Worm (Caenorhabditis elegans): ENCODE measurements around the gene cyb-2.1.
"Not testable (repeated sequence)": the region's sequence is repeated elsewhere in the genome, so short reads cannot be mapped to it uniquely, and the experiment has no call there.

Gene cyb-2.1

DNA sequence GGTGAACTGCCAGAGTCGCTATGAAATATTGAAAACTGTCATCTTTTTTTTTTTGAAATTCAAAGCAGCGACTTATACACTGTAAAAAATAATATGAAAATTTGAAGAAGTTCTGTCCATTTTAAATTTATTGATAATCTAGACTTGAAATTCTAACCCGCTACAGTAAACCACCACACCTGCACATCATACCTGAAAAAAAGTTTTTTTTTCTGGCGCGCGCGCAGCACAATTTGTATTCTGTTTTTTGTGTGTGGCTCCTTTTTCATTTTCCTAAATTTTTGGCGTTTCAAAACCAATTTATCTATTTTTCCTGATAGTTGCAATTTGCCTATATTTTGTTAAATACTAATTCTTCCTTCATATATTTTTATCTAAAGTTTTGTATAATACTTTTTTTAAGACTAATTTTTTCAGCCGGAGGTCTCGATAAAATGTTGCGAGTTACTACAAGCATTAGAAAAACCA, at the start of gene cyb-2.1:
Gene cyb-2.1, plus strand, starts transcription at position 418 of the 468 bp plus-strand sequence.
- TF ChIP-seq sea-1 (GFP tag; conservative IDR thresholded peaks at IDR 0.05) (no peak), hmbx-1 (tag; optimal IDR thresholded peaks at IDR 0.05) (no peak), flt-1 (GFP tag; IDR thresholded peaks at IDR 0.05) (no peak), ets-7 (tag; optimal IDR thresholded peaks at IDR 0.05) (no peak), pes-1 (GFP tag; IDR thresholded peaks at IDR 0.05) (no peak), hnd-1 (tag; optimal IDR thresholded peaks at IDR 0.05) (no peak), ama-1 (optimal IDR thresholded peaks at IDR 0.05) (no peak), aly-1 (tag; optimal IDR thresholded peaks at IDR 0.05) (no peak), ceh-13 (GFP tag; optimal IDR thresholded peaks at IDR 0.05) (no peak), ceh-36 (tag; optimal IDR thresholded peaks at IDR 0.05) (no peak), hmg-4 (GFP tag; optimal IDR thresholded peaks at IDR 0.05) (no peak), tbx-37 (GFP tag; conservative IDR thresholded peaks at IDR 0.05) (no peak), tra-4 (tag; optimal IDR thresholded peaks at IDR 0.05) (no peak), scrt-1 (GFP tag; IDR thresholded peaks at IDR 0.05) (no peak), F13C5.2 (tag; optimal IDR thresholded peaks at IDR 0.05) (no peak), B0310.2 (tag; optimal IDR thresholded peaks at IDR 0.05) (no peak), tbx-11 (GFP tag; IDR thresholded peaks at IDR 0.05) (no peak)

DNA sequence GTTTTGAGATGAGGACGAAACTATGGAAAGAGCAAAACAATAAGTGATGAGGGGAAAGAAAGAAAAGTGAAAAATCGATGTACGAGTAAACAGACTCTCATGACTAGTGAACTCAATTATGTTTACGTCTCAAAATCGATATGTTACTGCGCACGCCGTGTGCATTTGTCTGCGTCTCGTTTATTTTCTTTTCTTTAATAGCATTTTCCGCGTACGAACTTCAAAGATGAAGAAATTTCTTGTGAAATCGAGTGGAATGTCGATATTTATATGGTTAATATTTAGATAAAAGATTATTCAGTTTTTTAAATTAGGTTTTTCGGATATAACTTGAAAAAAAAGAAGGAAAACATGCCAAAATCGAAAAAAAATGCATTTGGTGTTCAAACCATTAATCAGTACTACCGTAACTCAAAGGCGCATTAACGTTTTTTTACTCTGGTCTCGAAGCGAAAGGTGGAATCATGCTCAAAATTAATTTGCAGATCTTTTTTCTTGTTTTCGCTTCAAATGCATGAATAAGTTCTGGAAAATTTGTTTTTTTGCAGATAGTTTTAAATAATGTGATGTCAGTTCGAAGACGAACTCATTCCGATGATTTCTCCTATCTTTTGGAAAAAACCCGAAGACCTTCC, 48.8 kb upstream of the cyb-2.1 start, which contains the start of gene fic-1:
Gene fic-1, plus strand, starts transcription at position 549 of the 635 bp plus-strand sequence.
- TF ChIP-seq hmbx-1 (tag; optimal IDR thresholded peaks at IDR 0.05) (no peak), ets-7 (tag; optimal IDR thresholded peaks at IDR 0.05) (no peak), flt-1 (GFP tag; IDR thresholded peaks at IDR 0.05) (no peak), sea-1 (GFP tag; conservative IDR thresholded peaks at IDR 0.05) (no peak), aly-1 (tag; optimal IDR thresholded peaks at IDR 0.05) (no peak), tbx-11 (GFP tag; IDR thresholded peaks at IDR 0.05) (no peak)

DNA sequence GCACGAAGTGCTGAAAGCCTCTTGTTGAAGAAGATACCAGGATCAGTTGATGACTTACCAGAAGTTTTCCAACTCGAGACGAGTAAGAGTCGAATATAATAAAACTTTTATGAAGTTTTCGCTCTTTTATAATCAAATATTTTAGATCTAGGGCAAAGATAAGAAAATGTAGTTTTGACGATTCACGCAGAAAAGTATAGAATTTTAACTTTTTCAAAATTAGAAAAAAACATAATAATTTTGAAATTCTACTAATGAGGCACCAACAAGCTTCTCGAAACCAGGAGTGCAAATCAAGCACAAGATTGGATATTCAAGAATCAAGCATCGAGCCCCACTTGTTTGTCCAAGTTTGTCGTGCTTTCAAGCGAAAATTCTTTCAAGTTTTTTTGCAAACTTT, 37.0 kb upstream of the cyb-2.1 start, which contains the start of gene Y69E1A.1:
Gene Y69E1A.1, minus strand, starts transcription at position 101 of the 400 bp plus-strand sequence.
- no peak for TF ChIP-seq ets-7 (tag; optimal IDR thresholded peaks at IDR 0.05)
- TF ChIP-seq hnd-1 (tag; optimal IDR thresholded peaks at IDR 0.05) = no peak
- no peak for TF ChIP-seq hmg-4 (GFP tag; optimal IDR thresholded peaks at IDR 0.05)
- TF ChIP-seq tbx-11 (GFP tag; IDR thresholded peaks at IDR 0.05) = no peak

DNA sequence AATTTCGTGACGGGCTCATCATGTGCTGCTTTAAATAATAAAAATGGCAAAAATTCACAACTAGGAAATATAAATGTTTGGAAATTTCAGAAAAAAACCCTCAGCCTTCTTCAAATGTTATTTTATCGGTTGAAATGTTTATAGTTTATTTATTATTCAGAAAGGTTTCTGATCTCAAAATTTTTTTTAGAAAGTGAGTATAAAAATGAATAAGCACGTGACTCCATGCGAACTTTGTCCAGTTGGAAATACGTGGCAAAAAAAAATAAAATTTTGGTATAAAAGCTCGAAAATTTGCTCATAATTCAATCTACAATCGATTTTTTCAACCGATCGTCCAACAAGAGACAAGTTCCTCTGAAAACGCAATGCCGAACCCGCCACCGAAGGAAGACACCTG, 36.3 kb upstream of the cyb-2.1 start, which contains the start of gene nsph-3.1:
Gene nsph-3.1, plus strand, starts transcription at position 301 of the 400 bp plus-strand sequence.
- TF ChIP-seq aly-1 (tag; optimal IDR thresholded peaks at IDR 0.05) (no peak), ama-1 (optimal IDR thresholded peaks at IDR 0.05) (no peak)

DNA sequence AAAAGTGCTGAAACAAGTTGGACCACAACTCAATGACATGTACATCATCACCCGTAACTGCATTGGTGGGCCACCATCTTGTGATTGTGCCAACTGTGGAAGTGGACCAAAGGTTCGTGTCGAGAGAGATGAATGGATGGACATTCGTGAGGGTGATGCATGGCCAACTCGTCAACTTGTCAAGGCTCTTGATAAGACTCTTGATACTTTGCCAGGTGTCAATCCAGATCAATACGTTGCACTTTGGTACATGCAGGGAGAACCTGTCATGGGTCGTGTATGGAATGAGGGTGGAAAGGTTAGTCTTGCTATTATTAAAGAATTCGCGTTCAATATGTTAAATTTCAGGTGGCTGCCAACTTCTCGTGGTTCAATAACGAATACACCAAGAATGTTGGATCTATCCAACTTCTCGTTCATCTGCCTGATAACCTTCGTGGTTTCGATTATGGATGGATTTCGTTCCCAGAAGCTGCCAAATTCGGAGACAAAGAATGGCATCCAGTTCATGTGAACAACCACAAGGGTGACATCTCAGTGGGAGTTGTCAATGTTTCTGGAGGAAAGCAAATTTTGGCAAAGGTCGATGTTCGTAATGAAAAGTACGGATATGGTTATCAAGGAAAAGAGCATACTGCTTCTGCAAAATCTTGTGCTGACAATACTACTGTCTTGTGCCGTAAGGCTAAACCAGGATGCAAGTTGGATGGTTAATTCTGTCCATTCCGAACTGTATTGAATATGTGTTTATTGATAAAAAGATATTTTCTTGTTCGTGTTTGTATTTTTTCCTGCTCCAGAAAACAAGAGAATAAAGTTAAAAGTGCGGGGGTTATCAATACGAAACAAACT, 35.2 kb upstream of the cyb-2.1 start:
- TF ChIP-seq pes-1 (GFP tag; IDR thresholded peaks at IDR 0.05) = no peak
- no peak for TF ChIP-seq ceh-13 (GFP tag; optimal IDR thresholded peaks at IDR 0.05)
- no peak for TF ChIP-seq aly-1 (tag; optimal IDR thresholded peaks at IDR 0.05)
- no peak for TF ChIP-seq tra-4 (tag; optimal IDR thresholded peaks at IDR 0.05)
- TF ChIP-seq scrt-1 (GFP tag; IDR thresholded peaks at IDR 0.05) = no peak
- TF ChIP-seq flt-1 (GFP tag; IDR thresholded peaks at IDR 0.05) = no peak
- TF ChIP-seq sea-1 (GFP tag; conservative IDR thresholded peaks at IDR 0.05) = no peak
- TF ChIP-seq F13C5.2 (tag; optimal IDR thresholded peaks at IDR 0.05) = no peak
- no peak for TF ChIP-seq tbx-37 (GFP tag; conservative IDR thresholded peaks at IDR 0.05)
- TF ChIP-seq ets-7 (tag; optimal IDR thresholded peaks at IDR 0.05) = no peak
- TF ChIP-seq hmg-4 (GFP tag; optimal IDR thresholded peaks at IDR 0.05) = no peak
- TF ChIP-seq tbx-11 (GFP tag; IDR thresholded peaks at IDR 0.05) = no peak
- TF ChIP-seq ama-1 (optimal IDR thresholded peaks at IDR 0.05) = no peak
- no peak for TF ChIP-seq ceh-36 (tag; optimal IDR thresholded peaks at IDR 0.05)
- TF ChIP-seq hnd-1 (tag; optimal IDR thresholded peaks at IDR 0.05) = no peak
- TF ChIP-seq B0310.2 (tag; optimal IDR thresholded peaks at IDR 0.05) = no peak
- TF ChIP-seq hmbx-1 (tag; optimal IDR thresholded peaks at IDR 0.05) = no peak

DNA sequence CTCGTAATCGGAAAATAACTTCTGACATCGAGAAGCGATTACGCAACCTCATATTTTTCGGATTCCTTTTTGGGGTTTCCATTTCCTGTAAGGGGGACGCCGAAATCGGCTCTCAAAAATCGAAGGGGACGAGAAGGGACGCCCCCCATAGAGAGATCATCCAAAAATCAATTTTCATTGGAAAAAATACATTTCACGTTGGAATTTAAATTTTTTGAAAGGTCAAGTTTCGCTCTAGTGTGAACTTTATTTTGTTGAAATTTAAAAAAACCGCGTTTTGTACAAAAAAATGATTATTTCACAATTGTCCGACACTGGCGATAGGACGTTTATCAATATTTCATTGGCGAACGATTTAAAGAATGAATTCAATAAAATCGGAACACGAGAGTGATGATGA, 33.8 kb upstream of the cyb-2.1 start, which contains the start of gene Y69E1A.3:
Gene Y69E1A.3, plus strand, starts transcription at position 301 of the 400 bp plus-strand sequence.
- no peak for TF ChIP-seq ceh-13 (GFP tag; optimal IDR thresholded peaks at IDR 0.05)
- no peak for TF ChIP-seq tra-4 (tag; optimal IDR thresholded peaks at IDR 0.05)
- TF ChIP-seq ets-7 (tag; optimal IDR thresholded peaks at IDR 0.05) = no peak
- no peak for TF ChIP-seq B0310.2 (tag; optimal IDR thresholded peaks at IDR 0.05)

DNA sequence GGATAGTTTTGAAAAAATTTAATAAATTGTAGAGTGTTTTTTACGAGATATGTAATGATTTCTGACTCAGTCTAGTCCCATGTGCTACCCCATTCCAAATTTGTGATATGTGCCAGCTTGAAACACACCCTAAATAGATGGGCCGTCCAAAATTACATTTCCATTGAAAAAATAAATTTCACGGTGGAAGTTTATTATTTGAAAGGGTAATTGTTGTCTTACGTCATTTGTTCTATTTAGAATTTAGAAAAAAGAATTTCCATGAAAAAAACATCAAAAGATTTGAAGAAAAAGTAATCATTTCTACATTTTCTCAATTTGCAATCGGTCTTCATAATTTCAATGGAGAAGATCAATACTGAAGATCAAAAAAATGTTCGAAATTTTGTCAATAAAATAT, 30.8 kb upstream of the cyb-2.1 start, which contains the start of gene Y69E1A.4:
Gene Y69E1A.4, plus strand, starts transcription at position 301 of the 400 bp plus-strand sequence.
- not testable (repeated sequence) for TF ChIP-seq ceh-13 (GFP tag; optimal IDR thresholded peaks at IDR 0.05); scrt-1 (GFP tag; IDR thresholded peaks at IDR 0.05); sea-1 (GFP tag; conservative IDR thresholded peaks at IDR 0.05)

All from whole organism, early embryonic.